Fruit fly (Drosophila melanogaster) whole organism, embryonic: ENCODE measurements around the gene HBS1.

ENCODE experiments used
- Bdp1 ChIP-seq: fragments of 200-800 bp; sonication (Bioruptor generic); optimal IDR thresholded peaks from 3 replicates; lab custom pipeline; 2016; ENCODE audit warnings: missing biosample characterization, missing genetic modification characterization
- CG11504 ChIP-seq: fragments of 200-800 bp; sonication (Bioruptor generic); optimal IDR thresholded peaks from 3 replicates; lab custom pipeline; 2019; ENCODE audit warnings: missing biosample characterization, mild to moderate bottlenecking, missing genetic modification characterization, moderate library complexity
- CG12071 ChIP-seq: fragments of 200-800 bp; sonication (Bioruptor generic); optimal IDR thresholded peaks from 3 replicates; lab custom pipeline; 2018; ENCODE audit warnings: missing biosample characterization, mild to moderate bottlenecking, missing genetic modification characterization
- CG12236 ChIP-seq: fragments of 200-800 bp; sonication (Bioruptor generic); optimal IDR thresholded peaks from 2 replicates; lab custom pipeline; 2016; ENCODE audit warnings: missing biosample characterization, missing genetic modification characterization
- CG12299 ChIP-seq: fragments of 200-800 bp; sonication (Bioruptor generic); optimal IDR thresholded peaks from 2 replicates; lab custom pipeline; 2018; ENCODE audit warnings: missing biosample characterization, mild to moderate bottlenecking, missing genetic modification characterization
- CG13894 ChIP-seq: fragments of 200-800 bp; sonication (Bioruptor generic); optimal IDR thresholded peaks from 3 replicates; lab custom pipeline; 2018; ENCODE audit warnings: missing biosample characterization, mild to moderate bottlenecking, missing genetic modification characterization, moderate library complexity
- CG14965 ChIP-seq: fragments of 200-800 bp; sonication (Bioruptor generic); optimal IDR thresholded peaks from 2 replicates; lab custom pipeline; 2016; ENCODE audit warnings: missing biosample characterization, missing genetic modification characterization, borderline replicate concordance
- CG15073 ChIP-seq: fragments of 200-800 bp; sonication (Bioruptor generic); optimal IDR thresholded peaks from 2 replicates; lab custom pipeline; 2016; ENCODE audit warnings: missing biosample characterization, missing genetic modification characterization
- CG1603 ChIP-seq: fragments of 200-800 bp; sonication (Bioruptor generic); optimal IDR thresholded peaks from 2 replicates; lab custom pipeline; 2019; ENCODE audit warnings: missing biosample characterization, mild to moderate bottlenecking, missing genetic modification characterization, moderate library complexity
- CG17912 ChIP-seq: fragments of 200-800 bp; sonication (Bioruptor generic); optimal IDR thresholded peaks from 2 replicates; lab custom pipeline; 2018; ENCODE audit warnings: missing biosample characterization, mild to moderate bottlenecking, missing genetic modification characterization
- CG18262 ChIP-seq: fragments of 200-800 bp; optimal IDR thresholded peaks from 3 replicates; lab custom pipeline; 2019; ENCODE audit warnings: missing biosample characterization, mild to moderate bottlenecking, missing genetic modification characterization, moderate library complexity
- CG1832 ChIP-seq: fragments of 200-800 bp; sonication (Bioruptor generic); optimal IDR thresholded peaks from 2 replicates; lab custom pipeline; 2017; ENCODE audit warnings: missing biosample characterization, mild to moderate bottlenecking, missing genetic modification characterization, inconsistent platforms
- CG2120 ChIP-seq: fragments of 200-800 bp; sonication (Bioruptor generic); optimal IDR thresholded peaks from 3 replicates; lab custom pipeline; 2016; ENCODE audit warnings: missing biosample characterization, missing genetic modification characterization
- CG31365 ChIP-seq: fragments of 200-800 bp; sonication (Bioruptor generic); optimal IDR thresholded peaks from 2 replicates; lab custom pipeline; 2018; ENCODE audit warnings: missing biosample characterization, mild to moderate bottlenecking, missing genetic modification characterization
- CG4282 ChIP-seq: fragments of 200-800 bp; sonication (Bioruptor generic); optimal IDR thresholded peaks from 2 replicates; lab custom pipeline; 2016; ENCODE audit warnings: missing biosample characterization, missing genetic modification characterization
- CG4328 ChIP-seq: fragments of 200-800 bp; sonication (Bioruptor generic); optimal IDR thresholded peaks from 3 replicates; lab custom pipeline; 2017; ENCODE audit warnings: missing biosample characterization, missing genetic modification reagents, missing genetic modification characterization
- CG7963 ChIP-seq: fragments of 200-800 bp; sonication (Bioruptor generic); IDR thresholded peaks from 3 replicates; pipeline ENCODE4 v1.3.6; 2022; ENCODE audit warnings: missing biosample characterization, missing genetic modification characterization; ENCODE audit not compliant: partially characterized antibody
- CoRest ChIP-seq: fragments of 200-800 bp; sonication (Bioruptor generic); optimal IDR thresholded peaks from 3 replicates; lab custom pipeline; 2018; ENCODE audit warnings: missing biosample characterization, mild to moderate bottlenecking, missing genetic modification characterization, moderate library complexity
- D ChIP-seq, 2 experiments: fragments of 200-800 bp in 1 of 2; fragments of >200 bp in 1 of 2; sonication (Bioruptor generic) in 1 of 2; optimal IDR thresholded peaks; 2 replicates in 1 of 2; 3 replicates in 1 of 2; lab custom pipeline; 2017; ENCODE audit warnings: mild to moderate bottlenecking in 1 of 2, missing biosample characterization in 1 of 2, missing genetic modification characterization in 1 of 2, missing genetic modification reagents in 1 of 2
- Drgx ChIP-seq: fragments of 200-800 bp; sonication (Bioruptor generic); IDR thresholded peaks from 2 replicates; pipeline ENCODE4 v1.3.6; 2022; ENCODE audit warnings: missing biosample characterization, missing genetic modification characterization
- Fer1 ChIP-seq: fragments of 200-800 bp; sonication (Bioruptor generic); optimal IDR thresholded peaks from 2 replicates; lab custom pipeline; 2017; ENCODE audit warnings: missing biosample characterization, mild to moderate bottlenecking, missing genetic modification characterization
- Gsc ChIP-seq: fragments of 200-800 bp; sonication (Bioruptor generic); IDR thresholded peaks from 2 replicates; pipeline ENCODE4 v1.3.6; 2022; ENCODE audit warnings: missing biosample characterization, missing genetic modification characterization
- HLH54F ChIP-seq: fragments of 200-800 bp; sonication (Bioruptor generic); optimal IDR thresholded peaks from 3 replicates; lab custom pipeline; 2016; ENCODE audit warnings: missing biosample characterization, missing genetic modification characterization
- Jarid2 ChIP-seq: fragments of 200-800 bp; sonication (Bioruptor generic); optimal IDR thresholded peaks from 3 replicates; lab custom pipeline; 2017; ENCODE audit warnings: mild to moderate bottlenecking, missing biosample characterization, missing genetic modification reagents, missing genetic modification characterization
- MTF-1 ChIP-seq: fragments of 200-800 bp; sonication (Bioruptor generic); optimal IDR thresholded peaks from 2 replicates; lab custom pipeline; 2018; ENCODE audit warnings: missing biosample characterization, mild to moderate bottlenecking, missing genetic modification characterization, borderline replicate concordance
- Mes4 ChIP-seq: fragments of 200-800 bp; sonication (Bioruptor generic); optimal IDR thresholded peaks from 2 replicates; lab custom pipeline; 2016; ENCODE audit warnings: missing biosample characterization, missing genetic modification characterization
- Side ChIP-seq: fragments of 200-800 bp; sonication (Bioruptor generic); optimal IDR thresholded peaks from 2 replicates; lab custom pipeline; 2016; ENCODE audit warnings: missing biosample characterization, missing genetic modification characterization
- Sin3A ChIP-seq: fragments of >200 bp; optimal IDR thresholded peaks from 2 replicates; lab custom pipeline; 2018
- ara ChIP-seq: fragments of 200-800 bp; sonication (Bioruptor generic); IDR thresholded peaks from 2 replicates; pipeline ENCODE4 v1.3.6; 2022; ENCODE audit warnings: missing biosample characterization, missing genetic modification characterization
- chif ChIP-seq, 2 experiments: fragments of 200-800 bp; sonication (Bioruptor generic); optimal IDR thresholded peaks; 3 replicates each; lab custom pipeline; 2016; ENCODE audit warnings: missing biosample characterization in 2 of 2, missing genetic modification characterization in 2 of 2
- chinmo ChIP-seq: fragments of 200-800 bp; sonication (Bioruptor generic); IDR thresholded peaks from 4 replicates; pipeline ENCODE4 v1.3.6; 2022; ENCODE audit warnings: missing biosample characterization, missing genetic modification characterization; ENCODE audit not compliant: partially characterized antibody
- dm ChIP-seq: fragments of 200-800 bp; sonication (Bioruptor generic); optimal IDR thresholded peaks from 3 replicates; lab custom pipeline; 2016; ENCODE audit warnings: missing biosample characterization, missing genetic modification characterization
- ems ChIP-seq: fragments of 200-800 bp; sonication (Bioruptor generic); optimal IDR thresholded peaks from 3 replicates; lab custom pipeline; 2016; ENCODE audit warnings: missing biosample characterization, missing genetic modification characterization
- fd64A ChIP-seq: fragments of 200-800 bp; sonication (Bioruptor generic); optimal IDR thresholded peaks from 3 replicates; lab custom pipeline; 2018; ENCODE audit warnings: missing biosample characterization, mild to moderate bottlenecking, missing genetic modification characterization
- kah ChIP-seq: fragments of 200-800 bp; sonication (Bioruptor generic); optimal IDR thresholded peaks from 2 replicates; lab custom pipeline; 2018; ENCODE audit warnings: missing biosample characterization, mild to moderate bottlenecking, missing genetic modification characterization
- lov ChIP-seq, 2 experiments: fragments of 200-800 bp in 1 of 2; fragments of >200 bp in 1 of 2; sonication (Bioruptor generic) in 1 of 2; IDR thresholded peaks in 1 of 2; optimal IDR thresholded peaks in 1 of 2; 2 replicates in 1 of 2; 3 replicates in 1 of 2; pipeline versions ENCODE4 v1.3.6 to Lab custom; 2017 to 2022; ENCODE audit warnings: missing biosample characterization in 1 of 2, missing genetic modification characterization in 1 of 2
- otp ChIP-seq: fragments of 200-800 bp; sonication (Bioruptor generic); IDR thresholded peaks from 3 replicates; pipeline ENCODE4, ENCODE4 v1.3.6; 2022; ENCODE audit warnings: missing biosample characterization, missing genetic modification characterization
- pan ChIP-seq, 4 experiments: fragments of >200 bp in 3 of 4; fragments of 200-800 bp in 1 of 4; sonication (Bioruptor generic) in 1 of 4; optimal IDR thresholded peaks in 3 of 4; IDR thresholded peaks in 1 of 4; 2 replicates each; pipeline versions ENCODE4 v1.3.6 to Lab custom; 2017 to 2022; ENCODE audit warnings: missing biosample characterization in 2 of 4, missing genetic modification characterization in 2 of 4, mixed read lengths in 1 of 4
- rib ChIP-seq: fragments of 200-800 bp; sonication (Bioruptor generic); IDR thresholded peaks from 2 replicates; pipeline ENCODE4 v1.3.6; 2022; ENCODE audit warnings: missing biosample characterization, missing genetic modification characterization
- ro ChIP-seq: fragments of 200-800 bp; sonication (Bioruptor generic); IDR thresholded peaks from 2 replicates; pipeline ENCODE4 v1.3.6; 2022; ENCODE audit warnings: missing biosample characterization, missing genetic modification characterization
- run ChIP-seq: fragments of 200-800 bp; sonication (Bioruptor generic); optimal IDR thresholded peaks from 3 replicates; lab custom pipeline; 2018; ENCODE audit warnings: missing biosample characterization, mild to moderate bottlenecking, missing genetic modification characterization
- sd ChIP-seq: fragments of 200-800 bp; sonication (Bioruptor generic); optimal IDR thresholded peaks from 3 replicates; lab custom pipeline; 2018; ENCODE audit warnings: missing biosample characterization, mild to moderate bottlenecking, missing genetic modification characterization, moderate library complexity
- sens ChIP-seq: fragments of 200-800 bp; sonication (Bioruptor generic); peaks from one replicate; lab custom pipeline; 2016; ENCODE audit warnings: missing biosample characterization, missing genetic modification characterization
- stwl ChIP-seq: fragments of 200-800 bp; sonication (Bioruptor generic); optimal IDR thresholded peaks from 3 replicates; lab custom pipeline; 2018; ENCODE audit warnings: missing biosample characterization, mild to moderate bottlenecking, missing genetic modification characterization, moderate library complexity
- trem ChIP-seq: fragments of 200-800 bp; optimal IDR thresholded peaks from 3 replicates; lab custom pipeline; 2019; ENCODE audit warnings: missing biosample characterization, mild to moderate bottlenecking, missing genetic modification characterization, moderate library complexity
- zen2 ChIP-seq: fragments of 200-800 bp; sonication (Bioruptor generic); IDR thresholded peaks from 3 replicates; pipeline ENCODE4 v1.3.6; 2022; ENCODE audit warnings: missing biosample characterization, missing genetic modification characterization; ENCODE audit not compliant: partially characterized antibody

The HBS1 gene

dm6 chr3L:1886125-1886544 is 21.1 kb upstream of the HBS1 start (continued):
- TF ChIP-seq HLH54F (GFP tag; lab: Kevin White, UChicago): peak; percentile 42
- TF ChIP-seq CG17912 (GFP tag; lab: Kevin White, UChicago): peak; percentile 53
- TF ChIP-seq CG2120: no peak
- peak; percentile 73 for TF ChIP-seq ems (GFP tag; lab: Kevin White, UChicago)
- peak; percentile 83 for TF ChIP-seq trem
- TF ChIP-seq Fer1 (GFP tag; lab: Kevin White, UChicago): peak; percentile 63
- TF ChIP-seq CG12299 (tag; lab: Kevin White, UChicago): peak; percentile 27
- TF ChIP-seq CG12071 (GFP tag; lab: Kevin White, UChicago): peak; percentile 76
- TF ChIP-seq run (tag; lab: Kevin White, UChicago): peak; percentile 24
- TF ChIP-seq, all 482 proteins: peak for 359

- TF ChIP-seq sens (peak; percentile 56), CG13894 (tag; lab: Kevin White, UChicago) (peak; percentile 10), CG14965 (no peak), sd (tag; lab: Kevin White, UChicago) (peak; percentile 27), zen2 (GFP tag; lab: Robert Waterston, UW) (peak; percentile 48; the same call in 1 of the 3 replicates), CG11504 (tag; lab: Kevin White, UChicago) (no peak), chif (GFP tag; optimal IDR thresholded peaks at IDR 0.05; lab: Kevin White, UChicago) (no peak), Bdp1 (GFP tag; lab: Kevin White, UChicago) (no peak), D (optimal IDR thresholded peaks at IDR 0.05; lab: Kevin White, UChicago) (no peak), D (GFP tag; optimal IDR thresholded peaks at IDR 0.05; lab: Kevin White, UChicago) (no peak), dm (no peak), ara (GFP tag; lab: Robert Waterston, UW) (no peak), Jarid2 (GFP tag; lab: Kevin White, UChicago) (peak; percentile 74), Mes4 (GFP tag; lab: Kevin White, UChicago) (no peak), CG7963 (0 out of 3 replicates have a peak, but pooled peaks have one; percentile 39), stwl (tag; lab: Kevin White, UChicago) (no peak), Drgx (0 out of 2 replicates have a peak, but pooled peaks have one; percentile 14), Gsc (GFP tag; lab: Robert Waterston, UW) (no peak), CG1832 (GFP tag; lab: Kevin White, UChicago) (peak; percentile 8), Side (GFP tag; lab: Kevin White, UChicago) (no peak), CG31365 (peak; percentile 35), CG12236 (no peak), ro (GFP tag; lab: Robert Waterston, UW) (no peak), CG4328 (GFP tag; lab: Kevin White, UChicago) (no peak), pan (optimal IDR thresholded peaks at IDR 0.05; lab: Kevin White, UChicago) (no peak), pan (GFP tag; optimal IDR thresholded peaks at IDR 0.05 in 1 of 2, IDR thresholded peaks at IDR 0.05 in 1 of 2) (peak in 1 of 2 experiments; percentile 28), CoRest (tag; lab: Kevin White, UChicago) (no peak), Sin3A (lab: Kevin White, UChicago) (no peak), MTF-1 (peak; percentile 19), rib (GFP tag; lab: Robert Waterston, UW) (peak; percentile 65; the same call in 1 of the 2 replicates), fd64A (GFP tag; lab: Kevin White, UChicago) (no peak), otp (GFP tag; lab: Robert Waterston, UW) (peak; percentile 28; the same call in 1 of the 3 replicates), CG1603 (peak; percentile 9), lov (optimal IDR thresholded peaks at IDR 0.05; lab: Kevin White, UChicago) (no peak), lov (GFP tag; IDR thresholded peaks at IDR 0.05; lab: Robert Waterston, UW) (no peak), CG18262 (no peak), chinmo (GFP tag; lab: Robert Waterston, UW) (peak; percentile 68; the same call in 1 of the 4 replicates), kah (GFP tag; lab: Kevin White, UChicago) (no peak), CG12071 (GFP tag; lab: Kevin White, UChicago) (peak; percentile 20), CG4282 (no peak), CG15073 (GFP tag; lab: Kevin White, UChicago) (no peak)
Measured at dm6 chr3L:1885436-1885835, 20.4 kb upstream of the HBS1 start, which contains the start of gene Tmhs. TSS of gene Tmhs (plus strand) at chr3L:1885657.
